Worm (Caenorhabditis elegans): Measurements from ENCODE around the gene such-1.

such-1 gene

ce11 chrIII:11466420-11467188 is 57.0 kb downstream of the such-1 start:
- TF ChIP-seq nhr-19 (GFP tag; conservative IDR thresholded peaks at IDR 0.05) = no peak
- no peak for TF ChIP-seq unc-86 (tag; optimal IDR thresholded peaks at IDR 0.05)
- TF ChIP-seq dpl-1 (GFP tag; optimal IDR thresholded peaks at IDR 0.05) = no peak
- no peak for TF ChIP-seq pax-3 (tag; optimal IDR thresholded peaks at IDR 0.05)
- TF ChIP-seq unc-130 (tag; optimal IDR thresholded peaks at IDR 0.05) = no peak
- peak in 1 of 2 experiments; percentile 1 for TF ChIP-seq lsy-2 (tag; optimal IDR thresholded peaks at IDR 0.05)
- no peak for TF ChIP-seq nhr-12 (tag; optimal IDR thresholded peaks at IDR 0.05)
- TF ChIP-seq ceh-82 (tag; optimal IDR thresholded peaks at IDR 0.05) = peak in 1 of 3 experiments; percentile 22
- TF ChIP-seq pag-3 (tag; optimal IDR thresholded peaks at IDR 0.05; ENCODE audit: borderline replicate concordance, insufficient read depth) = no peak
- TF ChIP-seq nhr-237 (tag; optimal IDR thresholded peaks at IDR 0.05) = no peak
- peak; percentile 19 for TF ChIP-seq nhr-71 (tag; optimal IDR thresholded peaks at IDR 0.05)
- TF ChIP-seq egl-27 (tag; optimal IDR thresholded peaks at IDR 0.05) = no peak
- TF ChIP-seq efl-3 (GFP tag; optimal IDR thresholded peaks at IDR 0.05) = no peak
- TF ChIP-seq mef-2 (tag; optimal IDR thresholded peaks at IDR 0.05) = no peak
- peak; percentile 53 for TF ChIP-seq lin-14 (GFP tag; optimal IDR thresholded peaks at IDR 0.05)
- TF ChIP-seq sox-4 (tag; optimal IDR thresholded peaks at IDR 0.05) = no peak
- TF ChIP-seq mep-1 (tag; optimal IDR thresholded peaks at IDR 0.05) = no peak
- no peak for TF ChIP-seq nhr-76 (tag; optimal IDR thresholded peaks at IDR 0.05)
- no peak for TF ChIP-seq mab-9 (GFP tag; IDR thresholded peaks at IDR 0.05)
- no peak for TF ChIP-seq fos-1 (tag; optimal IDR thresholded peaks at IDR 0.05)

ce11 chrIII:11465394-11465948 is 58.1 kb downstream of the such-1 start:
- TF ChIP-seq tlp-1 (tag; optimal IDR thresholded peaks at IDR 0.05) = no peak
- no peak for TF ChIP-seq C16A3.4 (tag; optimal IDR thresholded peaks at IDR 0.05)
- TF ChIP-seq ceh-90 (tag; optimal IDR thresholded peaks at IDR 0.05) = no peak
- TF ChIP-seq elt-2 (tag; optimal IDR thresholded peaks at IDR 0.05) = peak; percentile 74
- no peak for TF ChIP-seq efl-1 (optimal IDR thresholded peaks at IDR 0.05)
- TF ChIP-seq efl-1 (GFP tag; optimal IDR thresholded peaks at IDR 0.05 in 1 of 2) = no peak
- TF ChIP-seq fkh-8 (tag; optimal IDR thresholded peaks at IDR 0.05) = no peak
- no peak for TF ChIP-seq pqm-1 (tag; optimal IDR thresholded peaks at IDR 0.05)

- TF ChIP-seq swsn-7 (tag; optimal IDR thresholded peaks at IDR 0.05) (peak; percentile 48), rnt-1 (tag; optimal IDR thresholded peaks at IDR 0.05) (peak; percentile 29), mep-1 (tag; optimal IDR thresholded peaks at IDR 0.05) (no peak), ceh-82 (tag; optimal IDR thresholded peaks at IDR 0.05) (peak in 2 of 3 experiments; percentile 4 to 16), ceh-88 (GFP tag; IDR thresholded peaks at IDR 0.05) (no peak), dsc-1 (tag; optimal IDR thresholded peaks at IDR 0.05) (no peak), nhr-237 (tag; optimal IDR thresholded peaks at IDR 0.05) (no peak), lsy-2 (tag; optimal IDR thresholded peaks at IDR 0.05) (no peak), pax-3 (tag; optimal IDR thresholded peaks at IDR 0.05) (no peak), nhr-71 (tag; optimal IDR thresholded peaks at IDR 0.05) (peak; percentile 48), xbp-1 (tag; optimal IDR thresholded peaks at IDR 0.05) (peak; percentile 25), nhr-90 (tag; optimal IDR thresholded peaks at IDR 0.05; ENCODE audit: poor library complexity) (peak; percentile 61), nhr-77 (tag; optimal IDR thresholded peaks at IDR 0.05) (peak; percentile 63), elt-2 (tag; optimal IDR thresholded peaks at IDR 0.05) (peak; percentile 51), F16B12.6 (tag; optimal IDR thresholded peaks at IDR 0.05) (no peak), hpl-2 (GFP tag; optimal IDR thresholded peaks at IDR 0.05) (no peak), hlh-4 (tag; optimal IDR thresholded peaks at IDR 0.05) (no peak), nhr-12 (tag; optimal IDR thresholded peaks at IDR 0.05) (no peak), mef-2 (tag; optimal IDR thresholded peaks at IDR 0.05) (no peak), ztf-11 (tag; optimal IDR thresholded peaks at IDR 0.05) (no peak), ztf-4 (tag; optimal IDR thresholded peaks at IDR 0.05) (no peak), sox-4 (tag; optimal IDR thresholded peaks at IDR 0.05) (no peak), isw-1 (GFP tag; IDR thresholded peaks at IDR 0.05) (no peak), fos-1 (tag; optimal IDR thresholded peaks at IDR 0.05) (no peak), lin-14 (GFP tag; optimal IDR thresholded peaks at IDR 0.05) (peak; percentile 53), sptf-1 (tag; optimal IDR thresholded peaks at IDR 0.05) (no peak), C04F5.9 (tag; optimal IDR thresholded peaks at IDR 0.05) (no peak), sup-37 (GFP tag; optimal IDR thresholded peaks at IDR 0.05) (peak; percentile 16), blmp-1 (tag; optimal IDR thresholded peaks at IDR 0.05) (no peak), skn-1 (tag; optimal IDR thresholded peaks at IDR 0.05) (no peak), nhr-20 (tag; optimal IDR thresholded peaks at IDR 0.05) (peak; percentile 25)
Observed at ce11 chrIII:11463726-11464125, 59.8 kb downstream of the such-1 start.

Data from whole organism, L1 larva.